Fruit fly (Drosophila melanogaster): ENCODE measurements around the gene CG17652.

DNA sequence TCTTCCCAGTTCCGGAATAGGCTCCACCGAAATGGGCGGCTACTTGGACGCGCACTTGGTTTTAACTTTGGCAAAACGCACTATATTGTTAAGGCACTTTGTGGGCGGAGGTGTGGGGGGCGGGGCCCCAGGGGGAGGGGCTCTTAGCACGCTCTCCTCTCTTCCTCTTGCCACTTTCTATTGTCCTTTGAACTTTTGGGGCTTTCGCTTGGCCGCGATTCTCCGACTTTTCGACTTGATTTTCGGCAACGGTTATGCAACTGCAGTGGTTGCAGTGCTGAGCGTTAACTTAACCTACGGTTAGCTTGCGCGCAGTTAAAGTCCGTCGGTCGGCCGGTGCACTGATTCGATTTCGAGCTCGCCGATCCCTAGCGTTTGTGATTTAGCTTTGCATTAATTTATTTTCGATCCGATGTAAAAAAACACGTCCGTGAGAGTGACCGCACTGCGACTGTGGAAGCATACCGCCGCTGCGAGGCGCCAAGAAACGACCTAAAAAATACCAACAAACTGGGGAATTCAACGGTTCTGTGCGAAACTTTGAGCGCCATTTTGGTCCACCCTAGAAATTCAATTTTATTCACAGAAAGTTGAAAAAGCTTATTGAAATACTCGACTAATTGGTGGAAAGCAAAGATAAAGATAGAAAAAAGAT is 8.1 kb downstream of the CG17652 start, which contains the start of gene Rim2:
- TF ChIP-seq Gug (GFP tag; IDR thresholded peaks at IDR 0.05) (no peak), salr (GFP tag; optimal IDR thresholded peaks at IDR 0.05) (no peak), net (GFP tag; optimal IDR thresholded peaks at IDR 0.05) (no peak), CG11762 (GFP tag; optimal IDR thresholded peaks at IDR 0.05; ENCODE audit: insufficient read depth) (no peak), svp (GFP tag) (peak; percentile 76), vri (GFP tag; optimal IDR thresholded peaks at IDR 0.05) (peak; percentile 76)
